Fruit fly (Drosophila melanogaster) whole organism, embryonic: ENCODE measurements around the gene Mst89B.

ENCODE experiments used
- B-H1 ChIP-seq: fragments of 200-800 bp; sonication (Bioruptor generic); IDR thresholded peaks from 3 replicates; pipeline ENCODE4 v1.3.6; 2022; ENCODE audit warnings: missing biosample characterization, missing genetic modification characterization
- CG1024 ChIP-seq: fragments of 200-800 bp; sonication (Bioruptor generic); IDR thresholded peaks from 2 replicates; pipeline ENCODE4 v1.3.6; 2022; ENCODE audit warnings: missing biosample characterization, missing genetic modification characterization
- CG10274 ChIP-seq: fragments of 200-800 bp; sonication (Bioruptor generic); optimal IDR thresholded peaks from 3 replicates; lab custom pipeline; 2017; ENCODE audit warnings: missing biosample characterization, mild to moderate bottlenecking, missing genetic modification characterization
- CG10543 ChIP-seq: fragments of 200-800 bp; sonication (Bioruptor generic); optimal IDR thresholded peaks from 3 replicates; lab custom pipeline; 2017; ENCODE audit warnings: missing biosample characterization, mild to moderate bottlenecking, missing genetic modification characterization, moderate library complexity
- CG10654 ChIP-seq: fragments of 200-800 bp; sonication (Bioruptor generic); optimal IDR thresholded peaks from 2 replicates; lab custom pipeline; 2016; ENCODE audit warnings: missing biosample characterization, missing genetic modification characterization
- CG1602 ChIP-seq: fragments of 200-800 bp; sonication (Bioruptor generic); optimal IDR thresholded peaks from 3 replicates; lab custom pipeline; 2016; ENCODE audit warnings: missing biosample characterization, missing genetic modification characterization
- CG1647 ChIP-seq: fragments of 200-800 bp; sonication (Bioruptor generic); optimal IDR thresholded peaks from 3 replicates; lab custom pipeline; 2016; ENCODE audit warnings: missing biosample characterization, missing genetic modification characterization
- CG16779 ChIP-seq: fragments of 200-800 bp; sonication (Bioruptor generic); IDR thresholded peaks from 2 replicates; pipeline ENCODE4 v1.3.6; 2022; ENCODE audit warnings: missing biosample characterization, missing genetic modification characterization
- CG16813 ChIP-seq: fragments of 200-800 bp; sonication (Bioruptor generic); IDR thresholded peaks from 3 replicates; pipeline ENCODE4 v1.3.6; 2022; ENCODE audit warnings: missing biosample characterization, missing genetic modification characterization; ENCODE audit not compliant: partially characterized antibody
- CG2116 ChIP-seq: fragments of 200-800 bp; sonication (Bioruptor generic); optimal IDR thresholded peaks from 3 replicates; lab custom pipeline; 2018; ENCODE audit warnings: missing biosample characterization, mild to moderate bottlenecking, missing genetic modification characterization
- CG2120 ChIP-seq: fragments of 200-800 bp; sonication (Bioruptor generic); optimal IDR thresholded peaks from 3 replicates; lab custom pipeline; 2016; ENCODE audit warnings: missing biosample characterization, missing genetic modification characterization
- CG2712 ChIP-seq: fragments of 200-800 bp; optimal IDR thresholded peaks from 3 replicates; lab custom pipeline; 2019; ENCODE audit warnings: missing biosample characterization, mild to moderate bottlenecking, missing genetic modification characterization, moderate library complexity
- CG31224 ChIP-seq: fragments of 200-800 bp; sonication (Bioruptor generic); IDR thresholded peaks from 2 replicates; pipeline ENCODE4 v1.3.6; 2022; ENCODE audit warnings: missing biosample characterization, missing genetic modification characterization
- CG31441 ChIP-seq: fragments of 200-800 bp; sonication (Bioruptor generic); IDR thresholded peaks from 2 replicates; pipeline ENCODE4 v1.3.6; 2022; ENCODE audit warnings: missing biosample characterization, missing genetic modification characterization
- CG3995 ChIP-seq: fragments of 200-800 bp; sonication (Bioruptor generic); optimal IDR thresholded peaks from 3 replicates; lab custom pipeline; 2016; ENCODE audit warnings: missing biosample characterization, missing genetic modification characterization
- CG7357 ChIP-seq: fragments of 200-800 bp; sonication (Bioruptor generic); IDR thresholded peaks from 3 replicates; pipeline ENCODE4 v1.3.6; 2022; ENCODE audit warnings: missing biosample characterization, missing genetic modification characterization
- CG8281 ChIP-seq: fragments of 200-800 bp; sonication (Bioruptor generic); optimal IDR thresholded peaks from 2 replicates; lab custom pipeline; 2018; ENCODE audit warnings: missing biosample characterization, mild to moderate bottlenecking, missing genetic modification characterization, moderate library complexity
- CG8944 ChIP-seq: fragments of 200-800 bp; sonication (Bioruptor generic); optimal IDR thresholded peaks from 3 replicates; lab custom pipeline; 2016; ENCODE audit warnings: missing biosample characterization, missing genetic modification characterization
- CG9797 ChIP-seq: fragments of 200-800 bp; sonication (Bioruptor generic); optimal IDR thresholded peaks from 3 replicates; lab custom pipeline; 2018; ENCODE audit warnings: missing biosample characterization, mild to moderate bottlenecking, missing genetic modification characterization
- D19B ChIP-seq: fragments of 200-800 bp; sonication (Bioruptor generic); optimal IDR thresholded peaks from 2 replicates; lab custom pipeline; 2017; ENCODE audit warnings: missing biosample characterization, mild to moderate bottlenecking, missing genetic modification characterization
- Dip3 ChIP-seq: fragments of 200-800 bp; sonication (Bioruptor generic); optimal IDR thresholded peaks from 3 replicates; lab custom pipeline; 2016; ENCODE audit warnings: missing biosample characterization, missing genetic modification characterization
- Hmr ChIP-seq: fragments of 200-800 bp; sonication (Bioruptor generic); optimal IDR thresholded peaks from 3 replicates; lab custom pipeline; 2017; ENCODE audit warnings: mild to moderate bottlenecking, missing biosample characterization, missing genetic modification reagents, missing genetic modification characterization
- Hr39 ChIP-seq: fragments of >200 bp; optimal IDR thresholded peaks from 2 replicates; lab custom pipeline; 2017
- Mad ChIP-seq: fragments of 200-800 bp; sonication (Bioruptor generic); optimal IDR thresholded peaks from 2 replicates; lab custom pipeline; 2016; ENCODE audit warnings: missing biosample characterization, missing genetic modification characterization
- Mes4 ChIP-seq: fragments of 200-800 bp; sonication (Bioruptor generic); optimal IDR thresholded peaks from 2 replicates; lab custom pipeline; 2016; ENCODE audit warnings: missing biosample characterization, missing genetic modification characterization
- NC2β ChIP-seq: fragments of 200-800 bp; sonication (Bioruptor generic); optimal IDR thresholded peaks from 2 replicates; lab custom pipeline; 2016; ENCODE audit warnings: missing biosample characterization, missing genetic modification characterization
- NK7.1 ChIP-seq: fragments of 200-800 bp; sonication (Bioruptor generic); optimal IDR thresholded peaks from 3 replicates; lab custom pipeline; 2016; ENCODE audit warnings: missing biosample characterization, missing genetic modification characterization
- Sox102F ChIP-seq: fragments of 200-800 bp; sonication (Bioruptor generic); optimal IDR thresholded peaks from 2 replicates; lab custom pipeline; 2018; ENCODE audit warnings: missing biosample characterization, mild to moderate bottlenecking, missing genetic modification characterization, moderate library complexity
- Tbp ChIP-seq: fragments of >200 bp; optimal IDR thresholded peaks from 2 replicates; lab custom pipeline; 2018; ENCODE audit warnings: missing biosample characterization, missing genetic modification characterization
- bbx ChIP-seq: fragments of 200-800 bp; sonication (Bioruptor generic); IDR thresholded peaks from 2 replicates; pipeline ENCODE4 v1.3.6; 2022; ENCODE audit warnings: missing biosample characterization, missing genetic modification characterization; ENCODE audit not compliant: partially characterized antibody
- chif ChIP-seq, 2 experiments: fragments of 200-800 bp; sonication (Bioruptor generic); optimal IDR thresholded peaks; 3 replicates each; lab custom pipeline; 2016; ENCODE audit warnings: missing biosample characterization in 2 of 2, missing genetic modification characterization in 2 of 2
- chm ChIP-seq: fragments of 200-800 bp; sonication (Bioruptor generic); IDR thresholded peaks from 2 replicates; pipeline ENCODE4 v1.3.6; 2022; ENCODE audit warnings: missing biosample characterization, missing genetic modification characterization
- lilli ChIP-seq: fragments of 200-800 bp; sonication (Bioruptor generic); optimal IDR thresholded peaks from 3 replicates; lab custom pipeline; 2016; ENCODE audit warnings: missing biosample characterization, missing genetic modification characterization
- nom ChIP-seq: fragments of 200-800 bp; sonication (Bioruptor generic); optimal IDR thresholded peaks from 2 replicates; lab custom pipeline; 2017; ENCODE audit warnings: missing biosample characterization, missing genetic modification characterization, mild to moderate bottlenecking, moderate library complexity, missing genetic modification reagents
- peb ChIP-seq: fragments of 200-800 bp; sonication (Bioruptor generic); IDR thresholded peaks from 2 replicates; pipeline ENCODE4 v1.3.6; 2022; ENCODE audit warnings: missing biosample characterization, missing genetic modification characterization
- pros ChIP-seq: fragments of 200-800 bp; sonication (Bioruptor generic); optimal IDR thresholded peaks from 3 replicates; lab custom pipeline; 2019; ENCODE audit warnings: missing biosample characterization, mild to moderate bottlenecking, missing genetic modification characterization, moderate library complexity
- sens-2 ChIP-seq: fragments of 200-800 bp; sonication (Bioruptor generic); IDR thresholded peaks from 2 replicates; pipeline ENCODE4 v1.3.6; 2022; ENCODE audit warnings: missing biosample characterization, missing genetic modification characterization
- seq ChIP-seq: fragments of 200-800 bp; sonication (Bioruptor generic); IDR thresholded peaks from 2 replicates; pipeline ENCODE4 v1.3.6; 2022; ENCODE audit warnings: missing biosample characterization, missing genetic modification characterization
- sqz ChIP-seq: fragments of 200-800 bp; sonication (Bioruptor generic); optimal IDR thresholded peaks from 3 replicates; lab custom pipeline; 2018; ENCODE audit warnings: missing biosample characterization, mild to moderate bottlenecking, missing genetic modification characterization
- toy ChIP-seq: fragments of 200-800 bp; sonication (Bioruptor generic); IDR thresholded peaks from 2 replicates; pipeline ENCODE4 v1.3.6; 2022; ENCODE audit warnings: missing biosample characterization, missing genetic modification characterization
- ttk ChIP-seq: fragments of 200-800 bp; sonication (Bioruptor generic); IDR thresholded peaks from 2 replicates; pipeline ENCODE4 v2.1.2; 2022; ENCODE audit warnings: missing biosample characterization, missing genetic modification characterization
- twi ChIP-seq: fragments of 200-800 bp; optimal IDR thresholded peaks from 2 replicates; lab custom pipeline; 2019; ENCODE audit warnings: missing biosample characterization, mild to moderate bottlenecking, missing genetic modification characterization, moderate library complexity
- unc-4 ChIP-seq: fragments of 200-800 bp; sonication (Bioruptor generic); IDR thresholded peaks from 2 replicates; pipeline ENCODE4 v1.3.6; 2022; ENCODE audit warnings: missing biosample characterization, missing genetic modification characterization; ENCODE audit not compliant: partially characterized antibody
- wdn ChIP-seq: fragments of 200-800 bp; sonication (Bioruptor generic); IDR thresholded peaks from 2 replicates; pipeline ENCODE4 v1.3.6; 2022; ENCODE audit warnings: missing biosample characterization, missing genetic modification characterization
- wor ChIP-seq: fragments of 200-800 bp; sonication (Bioruptor generic); IDR thresholded peaks from 2 replicates; pipeline ENCODE4 v1.3.6; 2022; ENCODE audit warnings: missing biosample characterization, missing genetic modification characterization
- z ChIP-seq: fragments of 200-800 bp; sonication (Bioruptor generic); IDR thresholded peaks from 3 replicates; pipeline ENCODE4 v1.3.6; 2022; ENCODE audit warnings: missing biosample characterization, missing genetic modification characterization

Gene Mst89B

dm6 chr3R:16222300-16222903, 44.4 kb upstream of the Mst89B start (continued):
- TF ChIP-seq unc-4 (GFP tag; lab: Robert Waterston, UW) (no peak), Hmr (GFP tag; lab: Kevin White, UChicago) (peak; percentile 99), CG1647 (GFP tag; lab: Kevin White, UChicago) (peak; percentile 100), wor (GFP tag; lab: Robert Waterston, UW) (peak; percentile 99), CG10274 (peak; percentile 95), peb (GFP tag; lab: Robert Waterston, UW) (peak; percentile 99), CG16813 (GFP tag; lab: Robert Waterston, UW) (no peak; the same call in 2 of the 3 replicates), CG8281 (tag; lab: Kevin White, UChicago) (peak; percentile 94), sqz (peak; percentile 93), CG2120 (GFP tag; lab: Kevin White, UChicago) (peak; percentile 99), Mad (peak; percentile 99), chif (GFP tag; optimal IDR thresholded peaks at IDR 0.05; lab: Kevin White, UChicago) (peak; percentile 99 to 100), seq (peak; percentile 100), CG10543 (GFP tag; lab: Kevin White, UChicago) (peak; percentile 98), CG31224 (GFP tag; lab: Robert Waterston, UW) (peak; percentile 98), wdn (peak; percentile 99), toy (GFP tag; lab: Robert Waterston, UW) (peak; percentile 99), Tbp (GFP tag; lab: Kevin White, UChicago) (no peak), chm (GFP tag; lab: Robert Waterston, UW) (peak; percentile 100), CG2712 (tag; lab: Kevin White, UChicago) (peak; percentile 99), D19B (GFP tag; lab: Kevin White, UChicago) (peak; percentile 93), Mes4 (GFP tag; lab: Kevin White, UChicago) (peak; percentile 99), CG1024 (GFP tag; lab: Robert Waterston, UW) (peak; percentile 98), CG8944 (GFP tag; lab: Kevin White, UChicago) (peak; percentile 100), CG31441 (GFP tag; lab: Robert Waterston, UW) (peak; percentile 89), Dip3 (GFP tag; lab: Kevin White, UChicago) (peak; percentile 99), Sox102F (GFP tag; lab: Kevin White, UChicago) (peak; percentile 100), sens-2 (GFP tag; lab: Robert Waterston, UW) (peak; percentile 99), ttk (peak; percentile 100), CG9797 (GFP tag; lab: Kevin White, UChicago) (peak; percentile 76), CG10654 (GFP tag; lab: Kevin White, UChicago) (peak; percentile 100), lilli (peak; percentile 99), CG2116 (peak; percentile 85), NK7.1 (GFP tag; lab: Kevin White, UChicago) (peak; percentile 99), twi (tag; lab: Kevin White, UChicago) (peak; percentile 95), B-H1 (GFP tag; lab: Robert Waterston, UW) (peak; percentile 100), CG1602 (GFP tag; lab: Kevin White, UChicago) (peak; percentile 99), CG16779 (GFP tag; lab: Robert Waterston, UW) (peak; percentile 99), bbx (GFP tag; lab: Robert Waterston, UW) (peak; percentile 62; the same call in 1 of the 2 replicates), nom (GFP tag; lab: Kevin White, UChicago) (peak; percentile 89), z (peak; percentile 88), CG3995 (peak; percentile 86), CG7357 (GFP tag; lab: Robert Waterston, UW) (peak; percentile 98), Hr39 (lab: Kevin White, UChicago) (no peak), pros (GFP tag; lab: Kevin White, UChicago) (peak; percentile 87), NC2β (GFP tag; lab: Kevin White, UChicago) (peak; percentile 99)
